Fruit fly (Drosophila melanogaster): ENCODE results near the gene ssp3.

ssp3 gene

DNA sequence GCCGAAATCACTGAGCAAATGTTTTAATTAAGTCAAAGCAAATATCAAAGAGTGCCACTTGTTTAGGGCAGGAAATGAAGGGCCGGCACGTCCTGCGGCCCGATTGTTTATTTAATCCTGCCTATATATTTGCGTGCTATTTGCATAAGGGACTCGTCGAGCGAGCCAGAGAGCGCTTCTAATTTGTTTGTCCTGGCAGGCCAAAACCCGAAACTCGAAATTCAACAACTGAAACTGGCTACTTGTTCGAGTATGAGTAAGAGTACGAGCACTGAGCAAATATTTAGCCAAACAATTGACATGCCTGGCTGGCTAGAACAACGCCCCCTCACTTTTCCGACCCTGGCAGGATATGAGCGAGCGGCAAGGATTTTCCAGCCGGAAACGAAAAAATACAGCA lies 26.2 kb downstream of the ssp3 start:
- TF ChIP-seq fkh (GFP tag; optimal IDR thresholded peaks at IDR 0.05) = peak; percentile 32
- TF ChIP-seq CG7368 (GFP tag; optimal IDR thresholded peaks at IDR 0.05) = no peak

DNA sequence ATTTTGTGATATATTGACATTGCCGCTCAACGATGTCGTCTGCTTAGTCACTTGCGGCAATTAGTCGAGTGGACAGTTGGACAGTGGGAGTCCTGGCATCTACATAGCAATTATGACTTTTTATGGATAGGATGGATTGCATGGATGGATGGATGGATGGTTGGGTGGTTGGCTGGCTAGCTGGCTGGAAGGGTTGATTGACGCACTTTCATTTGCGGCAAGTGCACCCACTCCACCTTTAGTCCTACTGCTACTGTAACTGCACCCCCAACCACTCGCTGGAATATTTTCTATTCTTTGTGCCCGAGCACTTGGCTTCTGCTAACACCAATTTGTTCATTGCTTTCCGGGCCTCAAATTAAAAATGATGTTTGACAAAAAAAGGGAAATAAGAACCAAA lies 28.9 kb downstream of the ssp3 start:
- TF ChIP-seq CG8319 (GFP tag; optimal IDR thresholded peaks at IDR 0.05) = no peak
- no peak for TF ChIP-seq CG3032 (tag; optimal IDR thresholded peaks at IDR 0.05)

DNA sequence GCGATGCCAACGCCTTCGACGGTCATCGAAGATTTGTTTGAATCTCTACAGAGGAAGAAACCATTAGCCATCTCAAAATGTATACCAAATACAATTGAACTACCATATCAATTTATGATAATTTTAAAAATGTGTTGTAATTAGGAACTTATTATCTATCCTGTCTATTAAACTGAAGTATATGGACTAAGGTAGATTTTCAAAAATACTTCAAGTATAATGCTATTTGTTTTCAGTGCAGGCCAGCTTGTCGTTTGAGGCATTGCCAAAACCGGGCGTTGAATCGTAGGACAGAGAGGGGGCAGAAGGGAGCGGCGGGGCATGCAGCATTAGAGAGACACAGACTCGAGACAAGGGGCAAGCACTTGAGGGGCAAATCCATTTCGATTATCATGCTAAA lies 36.3 kb downstream of the ssp3 start:
- TF ChIP-seq CG8632 (GFP tag; optimal IDR thresholded peaks at IDR 0.05) = no peak
- peak; percentile 6 for TF ChIP-seq Hr39 (GFP tag; optimal IDR thresholded peaks at IDR 0.05)
- TF ChIP-seq CG34406 (GFP tag; optimal IDR thresholded peaks at IDR 0.05) = no peak
- TF ChIP-seq CG11902 (GFP tag; optimal IDR thresholded peaks at IDR 0.05) = no peak
- no peak for TF ChIP-seq spab (GFP tag; optimal IDR thresholded peaks at IDR 0.05)
- no peak for TF ChIP-seq dsx (GFP tag; optimal IDR thresholded peaks at IDR 0.05; ENCODE audit: poor library complexity, severe bottlenecking)
- TF ChIP-seq vri (GFP tag; optimal IDR thresholded peaks at IDR 0.05) = peak; percentile 3
- TF ChIP-seq CG6808 (GFP tag; optimal IDR thresholded peaks at IDR 0.05) = no peak
- TF ChIP-seq Ets21C (GFP tag; optimal IDR thresholded peaks at IDR 0.05) = no peak
- TF ChIP-seq CG1621 (tag; optimal IDR thresholded peaks at IDR 0.05) = no peak
- TF ChIP-seq CG31627 (GFP tag; optimal IDR thresholded peaks at IDR 0.05) = no peak
- peak; percentile 28 for TF ChIP-seq OdsH (GFP tag; optimal IDR thresholded peaks at IDR 0.05)
- TF ChIP-seq Ets96B (tag; optimal IDR thresholded peaks at IDR 0.05) = no peak
- TF ChIP-seq Hr4 (GFP tag; optimal IDR thresholded peaks at IDR 0.05) = peak; percentile 82
- TF ChIP-seq CG16779 (tag; optimal IDR thresholded peaks at IDR 0.05) = no peak
- TF ChIP-seq acj6 (GFP tag; optimal IDR thresholded peaks at IDR 0.05) = no peak
- TF ChIP-seq CG10631 (GFP tag; optimal IDR thresholded peaks at IDR 0.05) = no peak
- TF ChIP-seq Met (GFP tag; optimal IDR thresholded peaks at IDR 0.05) = peak; percentile 30
- TF ChIP-seq net (GFP tag; optimal IDR thresholded peaks at IDR 0.05) = peak; percentile 41
- TF ChIP-seq CG7368 (GFP tag; optimal IDR thresholded peaks at IDR 0.05) = no peak
- TF ChIP-seq Lpt (GFP tag; optimal IDR thresholded peaks at IDR 0.05) = peak; percentile 32
- TF ChIP-seq fd59A (GFP tag; optimal IDR thresholded peaks at IDR 0.05) = no peak
- no peak for TF ChIP-seq CG8319 (GFP tag; optimal IDR thresholded peaks at IDR 0.05)
- no peak for TF ChIP-seq CG11294 (GFP tag; IDR thresholded peaks at IDR 0.05)
- TF ChIP-seq fd85E (GFP tag; optimal IDR thresholded peaks at IDR 0.05) = no peak
- TF ChIP-seq eg (GFP tag; IDR thresholded peaks at IDR 0.05) = peak; percentile 74; the same call in 2 of the 3 replicates
- TF ChIP-seq esn (GFP tag; optimal IDR thresholded peaks at IDR 0.05) = peak; percentile 15
- TF ChIP-seq Blimp-1 (GFP tag; optimal IDR thresholded peaks at IDR 0.05) = no peak
- no peak for TF ChIP-seq ss (GFP tag; optimal IDR thresholded peaks at IDR 0.05)
- TF ChIP-seq dac (GFP tag; optimal IDR thresholded peaks at IDR 0.05) = peak; percentile 22
- TF ChIP-seq fkh (GFP tag; optimal IDR thresholded peaks at IDR 0.05) = no peak
- TF ChIP-seq Hr38 (GFP tag; optimal IDR thresholded peaks at IDR 0.05) = no peak
- peak; percentile 54 for TF ChIP-seq CG4318 (GFP tag; optimal IDR thresholded peaks at IDR 0.05)
- no peak for TF ChIP-seq Sox14 (GFP tag; optimal IDR thresholded peaks at IDR 0.05)
- peak; percentile 70 for TF ChIP-seq CG32006 (GFP tag; optimal IDR thresholded peaks at IDR 0.05)
- 0 out of 2 replicates have a peak, but pooled peaks have one; percentile 26 for TF ChIP-seq Gug (GFP tag; IDR thresholded peaks at IDR 0.05)
- peak; percentile 34 for TF ChIP-seq CG3919 (GFP tag; optimal IDR thresholded peaks at IDR 0.05)
- TF ChIP-seq achi (GFP tag; optimal IDR thresholded peaks at IDR 0.05) = peak; percentile 29
- no peak for TF ChIP-seq CG11762 (GFP tag; optimal IDR thresholded peaks at IDR 0.05; ENCODE audit: insufficient read depth)
- TF ChIP-seq Eip75B (GFP tag; optimal IDR thresholded peaks at IDR 0.05) = no peak
- peak; percentile 83 for TF ChIP-seq CG8119 (GFP tag; IDR thresholded peaks at IDR 0.05)
- no peak for TF ChIP-seq CG10669 (GFP tag; optimal IDR thresholded peaks at IDR 0.05)
- no peak for TF ChIP-seq cyc (GFP tag; optimal IDR thresholded peaks at IDR 0.05)
- TF ChIP-seq salr (GFP tag; optimal IDR thresholded peaks at IDR 0.05) = peak in 1 of 2 experiments; percentile 26
- TF ChIP-seq lz (GFP tag; optimal IDR thresholded peaks at IDR 0.05) = no peak
- no peak for TF ChIP-seq CG6854 (GFP tag; optimal IDR thresholded peaks at IDR 0.05)
- TF ChIP-seq svp (GFP tag) = peak; percentile 50
